Worm (Caenorhabditis elegans) whole organism, dauer: ENCODE data around the gene R144.6.

ENCODE experiments used
- unc-62 ChIP-seq: sonication (generic microtip); optimal IDR thresholded peaks from 2 replicates; lab custom pipeline; 2017; ENCODE audit warnings: missing biosample characterization, missing genetic modification reagents, missing genetic modification characterization

The R144.6 gene

DNA sequence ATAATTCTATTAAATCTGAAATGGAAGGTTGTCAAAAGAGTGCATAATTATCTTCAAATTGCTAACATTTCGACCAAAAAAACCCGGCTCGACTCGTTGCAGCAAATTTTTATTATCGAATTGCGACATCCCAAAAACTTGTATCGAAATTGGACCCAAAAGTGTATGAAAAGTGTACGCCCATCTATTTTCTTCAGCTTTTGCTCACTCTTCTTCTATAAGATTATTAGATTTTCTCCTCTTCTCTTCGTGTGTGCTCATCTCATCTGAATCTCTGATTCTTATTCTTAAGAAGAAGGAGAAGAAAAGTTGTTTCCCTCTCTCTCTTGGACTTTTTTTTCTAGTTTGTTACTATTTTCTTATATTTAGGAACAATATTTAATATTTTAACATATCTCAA lies 37.3 kb downstream of the R144.6 start:
- no peak for TF ChIP-seq unc-62 (GFP tag; lab: Kevin White, UChicago)

- no peak for TF ChIP-seq unc-62 (GFP tag; lab: Kevin White, UChicago)
These were observed 39.2 kb downstream of the R144.6 start, which contains the start of gene nca-2 for ce11 chrIII:4965271-4965670. nca-2 (plus strand) TSS chrIII:4965571.

ce11 chrIII:4962886-4963285 lies 41.6 kb downstream of the R144.6 start, which contains the start of gene C27F2.9:
C27F2.9 (minus strand) TSS chrIII:4963044.
- TF ChIP-seq unc-62 (GFP tag; lab: Kevin White, UChicago): no peak

ce11 chrIII:4962393-4962792 lies 42.1 kb downstream of the R144.6 start, which contains the start of gene vps-22:
vps-22 (minus strand) TSS chrIII:4962493.
- TF ChIP-seq unc-62 (GFP tag; lab: Kevin White, UChicago): no peak

DNA sequence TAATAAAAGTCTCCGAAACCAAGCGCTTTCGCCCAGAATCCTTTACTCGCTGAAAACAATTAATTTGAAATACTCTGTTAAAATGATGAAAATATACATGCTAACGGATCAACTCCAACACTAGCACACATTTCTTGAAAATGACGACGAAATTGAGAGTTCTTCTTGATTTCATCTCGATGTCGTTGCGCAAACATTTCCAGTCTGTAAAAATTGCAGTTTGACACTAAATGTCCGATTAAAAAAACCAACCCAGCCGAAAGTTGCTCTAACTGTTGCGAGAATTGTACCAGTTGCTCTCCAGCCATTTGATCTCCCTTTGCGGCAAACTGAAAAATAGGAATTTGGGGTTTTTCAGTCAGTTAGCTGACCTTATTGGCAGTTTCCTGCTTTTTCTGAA lies 43.2 kb downstream of the R144.6 start:
- no peak for TF ChIP-seq unc-62 (GFP tag; lab: Kevin White, UChicago)

ce11 chrIII:4960204-4960603 lies 44.3 kb downstream of the R144.6 start, which contains the start of gene C27F2.4:
C27F2.4 (minus strand) TSS chrIII:4960304.
- TF ChIP-seq unc-62 (GFP tag; lab: Kevin White, UChicago): no peak

DNA sequence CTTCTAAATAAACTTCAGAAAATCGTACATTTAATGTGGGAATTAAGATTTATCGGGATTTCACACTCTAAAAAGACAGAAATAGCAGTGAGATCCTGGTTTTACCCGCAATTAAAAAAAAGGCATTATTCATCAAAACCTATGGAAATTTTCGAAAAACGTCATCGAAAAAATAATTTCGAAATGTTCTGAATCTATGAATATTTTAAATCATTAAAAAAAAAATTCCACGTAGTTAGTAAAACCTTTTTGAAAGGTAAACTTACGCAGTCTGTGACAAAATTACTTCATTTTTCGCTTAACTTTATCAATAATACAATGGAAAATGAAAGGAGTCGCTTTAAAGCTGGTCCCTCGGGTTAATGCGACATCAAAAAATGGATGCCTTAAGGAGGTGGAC lies 48.0 kb downstream of the R144.6 start, which contains the start of gene C26E6.1:
Gene C26E6.1 (plus strand): TSS at position 301 of the 400 bp plus-strand sequence.
- TF ChIP-seq unc-62 (GFP tag; lab: Kevin White, UChicago): no peak
